Fruit fly (Drosophila melanogaster) whole organism, wandering third instar larva: ENCODE data around the gene CG2017.

ENCODE experiments used
- Hr78 ChIP-seq: fragments of >200 bp; optimal IDR thresholded peaks from 2 replicates; lab custom pipeline; 2017; ENCODE audit warnings: missing biosample characterization, missing genetic modification characterization
- OdsH ChIP-seq: fragments of 200-800 bp; sonication (Bioruptor generic); optimal IDR thresholded peaks from 2 replicates; lab custom pipeline; 2016; ENCODE audit warnings: missing biosample characterization, mild to moderate bottlenecking, missing genetic modification characterization
- Rel ChIP-seq, 2 experiments: fragments of 200-800 bp; sonication (Bioruptor generic) in 1 of 2; optimal IDR thresholded peaks; 2 replicates in 1 of 2; 3 replicates in 1 of 2; lab custom pipeline; 2016 to 2019; ENCODE audit warnings: mild to moderate bottlenecking in 2 of 2, missing biosample characterization in 2 of 2, missing genetic modification characterization in 2 of 2, moderate library complexity in 1 of 2
- Sp1 ChIP-seq: fragments of 200-800 bp; sonication (Bioruptor generic); optimal IDR thresholded peaks from 3 replicates; lab custom pipeline; 2019; ENCODE audit warnings: missing biosample characterization, mild to moderate bottlenecking, missing genetic modification characterization, moderate library complexity
- brk ChIP-seq: fragments of 200-800 bp; sonication (Bioruptor generic); optimal IDR thresholded peaks from 2 replicates; lab custom pipeline; 2016; ENCODE audit warnings: missing biosample characterization, mild to moderate bottlenecking, missing genetic modification characterization
- dsf ChIP-seq: sonication (Bioruptor generic); optimal IDR thresholded peaks from 2 replicates; lab custom pipeline; 2016; ENCODE audit warnings: missing biosample characterization, missing genetic modification characterization, borderline replicate concordance
- fru ChIP-seq: fragments of 200-800 bp; sonication (Bioruptor generic); optimal IDR thresholded peaks from 3 replicates; lab custom pipeline; 2016; ENCODE audit warnings: missing biosample characterization, mild to moderate bottlenecking, missing genetic modification characterization
- h ChIP-seq: fragments of 200-800 bp; sonication (Bioruptor generic); optimal IDR thresholded peaks from 3 replicates; lab custom pipeline; 2016; ENCODE audit warnings: missing biosample characterization, mild to moderate bottlenecking, missing genetic modification characterization
- pan ChIP-seq: fragments of >200 bp; optimal IDR thresholded peaks from 2 replicates; lab custom pipeline; 2017
- psq ChIP-seq: fragments of 200-800 bp; sonication (Bioruptor generic); optimal IDR thresholded peaks from 3 replicates; lab custom pipeline; 2017; ENCODE audit warnings: missing biosample characterization, mild to moderate bottlenecking, missing genetic modification characterization, moderate library complexity
- sv ChIP-seq: fragments of 200-800 bp; sonication (Bioruptor generic); optimal IDR thresholded peaks from 3 replicates; lab custom pipeline; 2016; ENCODE audit warnings: missing biosample characterization, missing genetic modification characterization
- usp ChIP-seq: fragments of >200 bp; optimal IDR thresholded peaks from 2 replicates; lab custom pipeline; 2017; ENCODE audit warnings: missing biosample characterization, missing genetic modification characterization
- woc ChIP-seq: sonication (Bioruptor generic); optimal IDR thresholded peaks from 2 replicates; lab custom pipeline; 2016; ENCODE audit warnings: missing biosample characterization, mild to moderate bottlenecking, missing genetic modification characterization

dm6 chr3R:5861218-5861902, 845 bp downstream of the CG2017 start:
- TF ChIP-seq usp (no peak), Rel (GFP tag; optimal IDR thresholded peaks at IDR 0.05; lab: Kevin White, UChicago) (no peak), Rel (tag; optimal IDR thresholded peaks at IDR 0.05; lab: Kevin White, UChicago) (no peak), OdsH (GFP tag; lab: Kevin White, UChicago) (peak; percentile 39), psq (GFP tag; lab: Kevin White, UChicago) (peak; percentile 46), Sp1 (GFP tag; lab: Kevin White, UChicago) (peak; percentile 35), h (GFP tag; lab: Kevin White, UChicago) (peak; percentile 36), fru (peak; percentile 39), woc (peak; percentile 53), brk (no peak), pan (no peak), sv (peak; percentile 50), Hr78 (GFP tag; lab: Kevin White, UChicago) (no peak), dsf (GFP tag; lab: Kevin White, UChicago) (no peak)
